Worm (Caenorhabditis elegans) whole organism, mixed stage, embryonic: ENCODE results near the gene F18E3.13.

ENCODE experiments used
- blmp-1 ChIP-seq: fragments of 150-350 bp; optimal IDR thresholded peaks from 2 replicates; lab custom pipeline; 2014; ENCODE audit warnings: missing biosample characterization, missing genetic modification characterization
- drap-1 ChIP-seq: fragments of 200-800 bp; sonication (Bioruptor generic); optimal IDR thresholded peaks from 3 replicates; lab custom pipeline; 2018; ENCODE audit warnings: mild to moderate bottlenecking, missing genetic modification characterization, missing compliant biosample characterization
- elt-3 ChIP-seq: fragments of 150-350 bp; optimal IDR thresholded peaks from 2 replicates; lab custom pipeline; 2014; ENCODE audit warnings: missing biosample characterization, missing genetic modification characterization
- nhr-76 ChIP-seq: sonication (generic microtip); optimal IDR thresholded peaks from 2 replicates; lab custom pipeline; 2017; ENCODE audit warnings: missing biosample characterization, missing genetic modification characterization

ce11 chrV:7449303-7449827 lies 33.4 kb downstream of the F18E3.13 start, which contains the start of gene try-12:
- TF ChIP-seq drap-1 (GFP tag; lab: Kevin White, UChicago) (no peak), blmp-1 (tag; lab: Kevin White, UChicago) (no peak), nhr-76 (no peak), elt-3 (no peak)
